Fruit fly (Drosophila melanogaster) whole organism, embryonic: Measurements from ENCODE around the gene SCCRO.

ENCODE experiments used
- B-H1 ChIP-seq: fragments of 200-800 bp; sonication (Bioruptor generic); IDR thresholded peaks from 3 replicates; pipeline ENCODE4 v1.3.6; 2022; ENCODE audit warnings: missing biosample characterization, missing genetic modification characterization
- Bgb ChIP-seq: fragments of 200-800 bp; sonication (Bioruptor generic); IDR thresholded peaks from 2 replicates; pipeline ENCODE4 v1.3.6; 2022; ENCODE audit warnings: missing biosample characterization, missing genetic modification characterization; ENCODE audit not compliant: partially characterized antibody
- CG10267 ChIP-seq: fragments of 200-800 bp; sonication (Bioruptor generic); optimal IDR thresholded peaks from 2 replicates; lab custom pipeline; 2018; ENCODE audit warnings: missing biosample characterization, mild to moderate bottlenecking, missing genetic modification characterization, moderate library complexity
- CG10543 ChIP-seq: fragments of 200-800 bp; sonication (Bioruptor generic); optimal IDR thresholded peaks from 3 replicates; lab custom pipeline; 2017; ENCODE audit warnings: missing biosample characterization, mild to moderate bottlenecking, missing genetic modification characterization, moderate library complexity
- CG11093 ChIP-seq: fragments of 200-800 bp; sonication (Bioruptor generic); IDR thresholded peaks from 3 replicates; pipeline ENCODE4 v1.3.6; 2022; ENCODE audit warnings: missing biosample characterization, missing genetic modification characterization
- CG11398 ChIP-seq: fragments of 200-800 bp; sonication (Bioruptor generic); optimal IDR thresholded peaks from 2 replicates; lab custom pipeline; 2016; ENCODE audit warnings: missing biosample characterization, missing genetic modification characterization
- CG13123 ChIP-seq: fragments of 200-800 bp; sonication (Bioruptor generic); optimal IDR thresholded peaks from 2 replicates; lab custom pipeline; 2016; ENCODE audit warnings: missing biosample characterization, missing genetic modification characterization
- CG13296 ChIP-seq: fragments of 200-800 bp; sonication (Bioruptor generic); optimal IDR thresholded peaks from 3 replicates; lab custom pipeline; 2018; ENCODE audit warnings: missing biosample characterization, mild to moderate bottlenecking, missing genetic modification characterization
- CG17612 ChIP-seq: fragments of 200-800 bp; sonication (Bioruptor generic); IDR thresholded peaks from 2 replicates; pipeline ENCODE4 v1.3.6; 2022; ENCODE audit warnings: missing biosample characterization, missing genetic modification characterization
- CG18011 ChIP-seq: fragments of 200-800 bp; sonication (Bioruptor generic); optimal IDR thresholded peaks from 2 replicates; lab custom pipeline; 2017; ENCODE audit warnings: missing biosample characterization, missing genetic modification characterization, mild to moderate bottlenecking, moderate library complexity, missing genotype
- CG2712 ChIP-seq: fragments of 200-800 bp; optimal IDR thresholded peaks from 3 replicates; lab custom pipeline; 2019; ENCODE audit warnings: missing biosample characterization, mild to moderate bottlenecking, missing genetic modification characterization, moderate library complexity
- CG30403 ChIP-seq: fragments of 200-800 bp; sonication (Bioruptor generic); optimal IDR thresholded peaks from 3 replicates; lab custom pipeline; 2016; ENCODE audit warnings: missing biosample characterization, missing genetic modification characterization
- CG31365 ChIP-seq: fragments of 200-800 bp; sonication (Bioruptor generic); optimal IDR thresholded peaks from 2 replicates; lab custom pipeline; 2018; ENCODE audit warnings: missing biosample characterization, mild to moderate bottlenecking, missing genetic modification characterization
- CG3163 ChIP-seq: fragments of 200-800 bp; sonication (Bioruptor generic); optimal IDR thresholded peaks from 3 replicates; lab custom pipeline; 2016; ENCODE audit warnings: missing biosample characterization, missing genetic modification characterization
- CG33213 ChIP-seq: fragments of 200-800 bp; sonication (Bioruptor generic); optimal IDR thresholded peaks from 3 replicates; lab custom pipeline; 2016; ENCODE audit warnings: missing biosample characterization, missing genetic modification characterization
- CG3726 ChIP-seq: fragments of 200-800 bp; sonication (Bioruptor generic); IDR thresholded peaks from 3 replicates; pipeline ENCODE4, ENCODE4 v1.3.6; 2022; ENCODE audit warnings: missing biosample characterization, missing genetic modification characterization
- CG4360 ChIP-seq: fragments of 200-800 bp; sonication (Bioruptor generic); IDR thresholded peaks from 2 replicates; pipeline ENCODE4 v1.3.6; 2022; ENCODE audit warnings: missing biosample characterization, missing genetic modification characterization
- CG7839 ChIP-seq: fragments of 200-800 bp; sonication (Bioruptor generic); optimal IDR thresholded peaks from 3 replicates; lab custom pipeline; 2018; ENCODE audit warnings: missing biosample characterization, mild to moderate bottlenecking, missing genetic modification characterization, moderate library complexity
- CG8944 ChIP-seq: fragments of 200-800 bp; sonication (Bioruptor generic); optimal IDR thresholded peaks from 3 replicates; lab custom pipeline; 2016; ENCODE audit warnings: missing biosample characterization, missing genetic modification characterization
- Camta ChIP-seq: fragments of 200-800 bp; sonication (Bioruptor generic); optimal IDR thresholded peaks from 2 replicates; lab custom pipeline; 2016; ENCODE audit warnings: missing biosample characterization, missing genetic modification characterization
- Doc3 ChIP-seq: fragments of 200-800 bp; sonication (Bioruptor generic); IDR thresholded peaks from 3 replicates; pipeline ENCODE4 v1.3.6; 2022; ENCODE audit warnings: missing biosample characterization, missing genetic modification characterization; ENCODE audit not compliant: partially characterized antibody
- Ets97D ChIP-seq: fragments of 200-800 bp; sonication (Bioruptor generic); optimal IDR thresholded peaks from 3 replicates; lab custom pipeline; 2016; ENCODE audit warnings: missing biosample characterization, missing genetic modification characterization
- MESR4 ChIP-seq: fragments of 200-800 bp; sonication (Bioruptor generic); optimal IDR thresholded peaks from 2 replicates; lab custom pipeline; 2018; ENCODE audit warnings: missing biosample characterization, mild to moderate bottlenecking, missing genetic modification characterization, moderate library complexity
- Mad ChIP-seq: fragments of 200-800 bp; sonication (Bioruptor generic); optimal IDR thresholded peaks from 2 replicates; lab custom pipeline; 2016; ENCODE audit warnings: missing biosample characterization, missing genetic modification characterization
- Mrtf ChIP-seq: fragments of 200-800 bp; sonication (Bioruptor generic); IDR thresholded peaks from 3 replicates; pipeline ENCODE4 v1.3.6; 2022; ENCODE audit warnings: missing biosample characterization, missing genetic modification characterization
- NFAT ChIP-seq: fragments of 200-800 bp; sonication (Bioruptor generic); IDR thresholded peaks from 2 replicates; pipeline ENCODE4 v1.3.6; 2022; ENCODE audit warnings: missing biosample characterization, missing genetic modification characterization
- Optix ChIP-seq: fragments of 200-800 bp; sonication (Bioruptor generic); IDR thresholded peaks from 3 replicates; pipeline ENCODE4 v1.3.6; 2022; ENCODE audit warnings: missing biosample characterization, missing genetic modification characterization
- Six4 ChIP-seq: fragments of 200-800 bp; sonication (Bioruptor generic); optimal IDR thresholded peaks from 2 replicates; lab custom pipeline; 2016; ENCODE audit warnings: missing biosample characterization, missing genetic modification characterization
- Sox100B ChIP-seq: fragments of 200-800 bp; sonication (Bioruptor generic); optimal IDR thresholded peaks from 3 replicates; lab custom pipeline; 2018; ENCODE audit warnings: missing biosample characterization, mild to moderate bottlenecking, missing genetic modification characterization
- Sry-δ ChIP-seq: fragments of 200-800 bp; sonication (Bioruptor generic); optimal IDR thresholded peaks from 2 replicates; lab custom pipeline; 2016; ENCODE audit warnings: missing biosample characterization, missing genetic modification characterization
- bab2 ChIP-seq: fragments of 200-800 bp; sonication (Bioruptor generic); optimal IDR thresholded peaks from 2 replicates; lab custom pipeline; 2016; ENCODE audit warnings: missing biosample characterization, missing genetic modification characterization
- btn ChIP-seq: fragments of 200-800 bp; sonication (Bioruptor generic); optimal IDR thresholded peaks from 2 replicates; lab custom pipeline; 2016; ENCODE audit warnings: missing biosample characterization, missing genetic modification characterization
- cato ChIP-seq: fragments of 200-800 bp; sonication (Bioruptor generic); optimal IDR thresholded peaks from 2 replicates; lab custom pipeline; 2016; ENCODE audit warnings: missing biosample characterization, missing genetic modification characterization, borderline replicate concordance
- cg ChIP-seq: fragments of 200-800 bp; sonication (Bioruptor generic); optimal IDR thresholded peaks from 3 replicates; lab custom pipeline; 2019; ENCODE audit warnings: missing biosample characterization, mild to moderate bottlenecking, missing genetic modification characterization, moderate library complexity
- fru ChIP-seq: fragments of >200 bp; optimal IDR thresholded peaks from 2 replicates; lab custom pipeline; 2017
- fu2 ChIP-seq: fragments of 200-800 bp; sonication (Bioruptor generic); optimal IDR thresholded peaks from 2 replicates; lab custom pipeline; 2016; ENCODE audit warnings: missing biosample characterization, missing genetic modification characterization
- gsb ChIP-seq: fragments of 200-800 bp; sonication (Bioruptor generic); IDR thresholded peaks from 2 replicates; pipeline ENCODE4 v1.3.6; 2022; ENCODE audit warnings: missing biosample characterization, missing genetic modification characterization
- lbe ChIP-seq: fragments of 200-800 bp; sonication (Bioruptor generic); optimal IDR thresholded peaks from 2 replicates; lab custom pipeline; 2016; ENCODE audit warnings: missing biosample characterization, mild to moderate bottlenecking, missing genetic modification characterization
- luna ChIP-seq: fragments of 200-800 bp; sonication (Bioruptor generic); optimal IDR thresholded peaks from 2 replicates; lab custom pipeline; 2016; ENCODE audit warnings: missing biosample characterization, missing genetic modification characterization
- org-1 ChIP-seq: fragments of 200-800 bp; sonication (Bioruptor generic); optimal IDR thresholded peaks from 2 replicates; lab custom pipeline; 2017; ENCODE audit warnings: missing biosample characterization, missing genetic modification characterization
- pan ChIP-seq, 4 experiments: fragments of >200 bp in 3 of 4; fragments of 200-800 bp in 1 of 4; sonication (Bioruptor generic) in 1 of 4; optimal IDR thresholded peaks in 3 of 4; IDR thresholded peaks in 1 of 4; 2 replicates each; pipeline versions ENCODE4 v1.3.6 to Lab custom; 2017 to 2022; ENCODE audit warnings: missing biosample characterization in 2 of 4, missing genetic modification characterization in 2 of 4, mixed read lengths in 1 of 4
- prd ChIP-seq, 3 experiments: fragments of >200 bp in 2 of 3; fragments of 200-800 bp in 1 of 3; sonication (Bioruptor generic) in 1 of 3; optimal IDR thresholded peaks in 2 of 3; IDR thresholded peaks in 1 of 3; 2 replicates in 2 of 3; 3 replicates in 1 of 3; pipeline versions ENCODE4 v1.3.6 to Lab custom; 2017 to 2022; ENCODE audit warnings: missing biosample characterization in 1 of 3, missing genetic modification characterization in 1 of 3
- slp2 ChIP-seq: fragments of 200-800 bp; sonication (Bioruptor generic); optimal IDR thresholded peaks from 2 replicates; lab custom pipeline; 2016; ENCODE audit warnings: missing biosample characterization, missing genetic modification characterization
- sob ChIP-seq: fragments of 200-800 bp; sonication (Bioruptor generic); IDR thresholded peaks from 2 replicates; pipeline ENCODE4 v1.3.6; 2022; ENCODE audit warnings: missing biosample characterization, missing genetic modification characterization
- ttk ChIP-seq: fragments of 200-800 bp; sonication (Bioruptor generic); IDR thresholded peaks from 2 replicates; pipeline ENCODE4 v2.1.2; 2022; ENCODE audit warnings: missing biosample characterization, missing genetic modification characterization
- vnd ChIP-seq: fragments of 200-800 bp; sonication (Bioruptor generic); IDR thresholded peaks from 3 replicates; pipeline ENCODE4 v1.3.6; 2022; ENCODE audit warnings: missing biosample characterization, missing genetic modification characterization; ENCODE audit not compliant: partially characterized antibody
- wek ChIP-seq: fragments of 200-800 bp; sonication (Bioruptor generic); optimal IDR thresholded peaks from 3 replicates; lab custom pipeline; 2018; ENCODE audit warnings: missing biosample characterization, mild to moderate bottlenecking, missing genetic modification characterization, moderate library complexity

SCCRO gene

DNA sequence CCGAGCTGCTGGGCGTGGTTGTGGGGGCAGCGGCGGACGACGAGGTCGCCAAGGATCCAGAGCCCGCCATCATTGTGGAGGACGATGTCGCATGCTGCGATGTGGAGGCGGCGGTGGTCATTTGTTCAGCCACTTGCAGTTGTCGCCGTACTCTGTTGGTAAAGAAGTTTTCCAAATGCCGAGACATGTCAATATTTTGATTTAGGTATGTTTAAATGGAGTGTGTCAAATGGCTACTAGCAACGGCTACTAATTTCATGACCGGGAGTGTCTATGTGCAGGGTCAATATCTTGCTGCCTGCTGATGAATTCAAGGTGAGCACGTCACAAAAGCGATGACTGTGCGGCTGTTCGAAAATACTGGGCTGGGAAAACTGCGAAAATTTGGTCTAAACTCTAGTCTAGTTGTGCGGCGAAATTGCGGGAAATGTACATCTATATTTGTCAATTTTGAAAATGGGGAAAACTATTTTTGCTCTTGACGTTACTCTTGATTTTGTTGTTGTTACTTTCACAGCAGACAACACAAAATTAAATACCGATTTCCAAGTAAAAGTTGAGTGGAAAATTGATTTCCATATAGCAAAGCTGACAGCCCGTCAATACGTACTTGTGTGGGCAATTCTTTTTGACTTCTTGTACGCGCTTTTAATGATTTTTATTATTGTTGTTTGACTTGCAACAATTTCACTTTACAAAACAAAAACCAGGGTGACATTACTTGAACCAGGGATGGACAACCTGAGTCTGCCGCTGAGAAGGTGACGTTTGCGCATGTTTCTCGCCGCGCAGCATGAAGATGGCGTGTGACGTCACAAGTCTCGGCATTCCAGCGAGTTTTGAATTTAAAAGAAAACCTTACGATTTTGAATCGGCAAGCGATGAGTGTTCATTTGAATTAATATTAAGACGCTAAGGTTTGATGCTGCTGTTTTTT lies 24.5 kb downstream of the SCCRO start, which contains the start of gene CG7656 (continued):
- TF ChIP-seq CG3726 (GFP tag; lab: Robert Waterston, UW) = no peak
- TF ChIP-seq CG7839 = no peak
- TF ChIP-seq CG17612 (GFP tag; lab: Robert Waterston, UW) = peak; percentile 37; the same call in 1 of the 2 replicates
- TF ChIP-seq Six4 (GFP tag; lab: Kevin White, UChicago) = peak; percentile 52
- peak; percentile 63 for TF ChIP-seq luna
- no peak for TF ChIP-seq org-1 (GFP tag; lab: Kevin White, UChicago)
- peak; percentile 63 for TF ChIP-seq Camta (GFP tag; lab: Kevin White, UChicago)
- peak; percentile 81 for TF ChIP-seq Mad (GFP tag; lab: Kevin White, UChicago)
- TF ChIP-seq CG13296 (GFP tag; lab: Kevin White, UChicago) = no peak
- TF ChIP-seq wek (GFP tag; lab: Kevin White, UChicago) = peak; percentile 17
- TF ChIP-seq CG10543 = no peak
- TF ChIP-seq CG8944 = peak; percentile 79
- TF ChIP-seq cg (GFP tag; lab: Kevin White, UChicago) = no peak
- TF ChIP-seq cato (GFP tag; lab: Kevin White, UChicago) = no peak
- TF ChIP-seq Optix (GFP tag; lab: Robert Waterston, UW) = peak; percentile 48; the same call in 2 of the 3 replicates
- peak; percentile 32; the same call in 1 of the 2 replicates for TF ChIP-seq gsb (GFP tag; lab: Robert Waterston, UW)
- TF ChIP-seq sob (GFP tag; lab: Robert Waterston, UW) = peak; percentile 75
- TF ChIP-seq btn (GFP tag; lab: Kevin White, UChicago) = peak; percentile 62
- TF ChIP-seq Sry-δ = peak; percentile 42
- no peak for TF ChIP-seq pan (optimal IDR thresholded peaks at IDR 0.05; lab: Kevin White, UChicago)
- TF ChIP-seq pan (GFP tag; optimal IDR thresholded peaks at IDR 0.05 in 1 of 2, IDR thresholded peaks at IDR 0.05 in 1 of 2) = peak in 1 of 2 experiments; percentile 71
- no peak for TF ChIP-seq fru
- TF ChIP-seq CG11093 (GFP tag; lab: Robert Waterston, UW) = no peak
- TF ChIP-seq CG13123 (GFP tag; lab: Kevin White, UChicago) = peak; percentile 20
- peak; percentile 49; the same call in 2 of the 3 replicates for TF ChIP-seq B-H1 (GFP tag; lab: Robert Waterston, UW)
- TF ChIP-seq NFAT = peak; percentile 83
- no peak for TF ChIP-seq CG10267
- peak; percentile 16; the same call in 1 of the 2 replicates for TF ChIP-seq Bgb (GFP tag; lab: Robert Waterston, UW)
- TF ChIP-seq vnd (GFP tag; lab: Robert Waterston, UW) = no peak
- TF ChIP-seq bab2 (GFP tag; lab: Kevin White, UChicago) = peak; percentile 80
- TF ChIP-seq Mrtf = peak; percentile 54; the same call in 2 of the 3 replicates
- TF ChIP-seq Doc3 (GFP tag; lab: Robert Waterston, UW) = 0 out of 3 replicates have a peak, but pooled peaks have one; percentile 22
- peak; percentile 71 for TF ChIP-seq CG33213 (GFP tag; lab: Kevin White, UChicago)
- TF ChIP-seq ttk (GFP tag; lab: Robert Waterston, UW) = peak; percentile 42; the same call in 1 of the 2 replicates
- peak; percentile 65; the same call in 1 of the 2 replicates for TF ChIP-seq CG4360 (GFP tag; lab: Robert Waterston, UW)
- peak; percentile 75 for TF ChIP-seq CG30403 (GFP tag; lab: Kevin White, UChicago)
- peak; percentile 54 for TF ChIP-seq lbe (GFP tag; lab: Kevin White, UChicago)
- peak; percentile 89 for TF ChIP-seq MESR4 (GFP tag; lab: Kevin White, UChicago)
- no peak for TF ChIP-seq CG31365 (tag; lab: Kevin White, UChicago)
- peak; percentile 60 for TF ChIP-seq Ets97D (GFP tag; lab: Kevin White, UChicago)
- TF ChIP-seq CG18011 (GFP tag; lab: Kevin White, UChicago) = peak; percentile 40
- TF ChIP-seq prd (optimal IDR thresholded peaks at IDR 0.05; lab: Kevin White, UChicago) = no peak
- peak; percentile 82 for TF ChIP-seq prd (GFP tag; IDR thresholded peaks at IDR 0.05; lab: Robert Waterston, UW)
- TF ChIP-seq Sox100B (GFP tag; lab: Kevin White, UChicago) = no peak
- peak; percentile 77 for TF ChIP-seq fu2 (GFP tag; lab: Kevin White, UChicago)
- peak; percentile 46 for TF ChIP-seq slp2 (GFP tag; lab: Kevin White, UChicago)
- peak; percentile 71 for TF ChIP-seq CG11398 (GFP tag; lab: Kevin White, UChicago)
- TF ChIP-seq CG2712 (tag; lab: Kevin White, UChicago) = peak; percentile 9
- peak; percentile 48 for TF ChIP-seq CG3163
